Fruit fly (Drosophila melanogaster) whole organism, embryonic: ENCODE data around the gene TwdlW.
A peak's percentile ranks its signal among the peaks of the same experiment; 100 is the strongest.

Experiments
- B-H2 ChIP-seq: fragments of 200-800 bp; sonication (Bioruptor generic); optimal IDR thresholded peaks from 2 replicates; lab custom pipeline; 2018; ENCODE audit warnings: missing biosample characterization, mild to moderate bottlenecking, missing genetic modification characterization
- CG11696 ChIP-seq: fragments of 200-800 bp; sonication (Bioruptor generic); IDR thresholded peaks from 2 replicates; pipeline ENCODE4 v1.3.6; 2022; ENCODE audit warnings: missing biosample characterization, missing genetic modification characterization
- CG12299 ChIP-seq: fragments of 200-800 bp; sonication (Bioruptor generic); optimal IDR thresholded peaks from 2 replicates; lab custom pipeline; 2018; ENCODE audit warnings: missing biosample characterization, mild to moderate bottlenecking, missing genetic modification characterization
- CG13424 ChIP-seq: fragments of 200-800 bp; sonication (Bioruptor generic); optimal IDR thresholded peaks from 2 replicates; lab custom pipeline; 2019; ENCODE audit warnings: missing biosample characterization, mild to moderate bottlenecking, missing genetic modification characterization, moderate library complexity
- CG17361 ChIP-seq: fragments of 200-800 bp; sonication (Bioruptor generic); IDR thresholded peaks from 3 replicates; pipeline ENCODE4 v1.3.6; 2022; ENCODE audit warnings: missing biosample characterization, missing genetic modification characterization
- CG17385 ChIP-seq: fragments of 200-800 bp; sonication (Bioruptor generic); optimal IDR thresholded peaks from 3 replicates; lab custom pipeline; 2018; ENCODE audit warnings: missing biosample characterization, mild to moderate bottlenecking, missing genetic modification characterization
- CG1792 ChIP-seq: fragments of 200-800 bp; sonication (Bioruptor generic); optimal IDR thresholded peaks from 2 replicates; lab custom pipeline; 2016; ENCODE audit warnings: missing biosample characterization, missing genetic modification characterization
- CG1832 ChIP-seq: fragments of 200-800 bp; sonication (Bioruptor generic); optimal IDR thresholded peaks from 2 replicates; lab custom pipeline; 2017; ENCODE audit warnings: missing biosample characterization, mild to moderate bottlenecking, missing genetic modification characterization, inconsistent platforms
- CG31365 ChIP-seq: fragments of 200-800 bp; sonication (Bioruptor generic); optimal IDR thresholded peaks from 2 replicates; lab custom pipeline; 2018; ENCODE audit warnings: missing biosample characterization, mild to moderate bottlenecking, missing genetic modification characterization
- CG32767 ChIP-seq: fragments of 200-800 bp; sonication (Bioruptor generic); IDR thresholded peaks from 2 replicates; pipeline ENCODE4 v1.3.6; 2022; ENCODE audit warnings: missing biosample characterization, missing genetic modification characterization
- CG33557 ChIP-seq: fragments of 200-800 bp; sonication (Bioruptor generic); optimal IDR thresholded peaks from 2 replicates; lab custom pipeline; 2019; ENCODE audit warnings: missing biosample characterization, mild to moderate bottlenecking, missing genetic modification characterization, moderate library complexity
- CG4707 ChIP-seq: fragments of 200-800 bp; sonication (Bioruptor generic); optimal IDR thresholded peaks from 2 replicates; lab custom pipeline; 2018; ENCODE audit warnings: missing biosample characterization, mild to moderate bottlenecking, missing genetic modification characterization, moderate library complexity
- CG5953 ChIP-seq: fragments of 200-800 bp; sonication (Bioruptor generic); IDR thresholded peaks from 2 replicates; pipeline ENCODE4 v1.3.6; 2022; ENCODE audit warnings: missing biosample characterization, missing genetic modification characterization
- CG6689 ChIP-seq: fragments of 200-800 bp; sonication (Bioruptor generic); IDR thresholded peaks from 2 replicates; pipeline ENCODE4 v1.3.6; 2022; ENCODE audit warnings: missing biosample characterization, missing genetic modification characterization
- CG6791 ChIP-seq: fragments of 200-800 bp; sonication (Bioruptor generic); IDR thresholded peaks from 3 replicates; pipeline ENCODE4 v1.3.6; 2022; ENCODE audit warnings: missing biosample characterization, missing genetic modification characterization; ENCODE audit not compliant: partially characterized antibody
- CG8359 ChIP-seq: fragments of 200-800 bp; sonication (Bioruptor generic); optimal IDR thresholded peaks from 2 replicates; lab custom pipeline; 2017; ENCODE audit warnings: missing biosample characterization, mild to moderate bottlenecking, missing genetic modification characterization, borderline replicate concordance
- CG8765 ChIP-seq: fragments of 200-800 bp; sonication (Bioruptor generic); IDR thresholded peaks from 2 replicates; pipeline ENCODE4 v1.3.6; 2022; ENCODE audit warnings: missing biosample characterization, missing genetic modification characterization
- CHES-1-like ChIP-seq: fragments of 200-800 bp; sonication (Bioruptor generic); optimal IDR thresholded peaks from 2 replicates; lab custom pipeline; 2016; ENCODE audit warnings: missing biosample characterization, missing genetic modification characterization
- Dek ChIP-seq: fragments of 200-800 bp; sonication (Bioruptor generic); optimal IDR thresholded peaks from 3 replicates; lab custom pipeline; 2019; ENCODE audit warnings: missing biosample characterization, mild to moderate bottlenecking, missing genetic modification characterization, moderate library complexity
- Eip74EF ChIP-seq, 2 experiments: fragments of 200-800 bp in 1 of 2; fragments of >200 bp in 1 of 2; sonication (Bioruptor generic) in 1 of 2; optimal IDR thresholded peaks; 2 replicates each; lab custom pipeline; 2017 to 2019; ENCODE audit warnings: missing biosample characterization in 2 of 2, missing genetic modification characterization in 2 of 2, mild to moderate bottlenecking in 1 of 2, moderate library complexity in 1 of 2
- Elba2 ChIP-seq: fragments of 200-800 bp; sonication (Bioruptor generic); optimal IDR thresholded peaks from 3 replicates; lab custom pipeline; 2016; ENCODE audit warnings: missing biosample characterization, missing genetic modification characterization
- Fer3 ChIP-seq: fragments of 200-800 bp; sonication (Bioruptor generic); optimal IDR thresholded peaks from 2 replicates; lab custom pipeline; 2018; ENCODE audit warnings: missing biosample characterization, mild to moderate bottlenecking, missing genetic modification characterization, moderate library complexity
- HLH3B ChIP-seq: fragments of 200-800 bp; sonication (Bioruptor generic); IDR thresholded peaks from 2 replicates; pipeline ENCODE4 v1.3.6; 2022; ENCODE audit warnings: missing biosample characterization, missing genetic modification characterization
- Hmr ChIP-seq: fragments of 200-800 bp; sonication (Bioruptor generic); optimal IDR thresholded peaks from 3 replicates; lab custom pipeline; 2017; ENCODE audit warnings: mild to moderate bottlenecking, missing biosample characterization, missing genetic modification reagents, missing genetic modification characterization
- Jarid2 ChIP-seq: fragments of 200-800 bp; sonication (Bioruptor generic); optimal IDR thresholded peaks from 3 replicates; lab custom pipeline; 2017; ENCODE audit warnings: mild to moderate bottlenecking, missing biosample characterization, missing genetic modification reagents, missing genetic modification characterization
- Mes4 ChIP-seq: fragments of 200-800 bp; sonication (Bioruptor generic); optimal IDR thresholded peaks from 2 replicates; lab custom pipeline; 2016; ENCODE audit warnings: missing biosample characterization, missing genetic modification characterization
- Opbp ChIP-seq: fragments of 200-800 bp; sonication (Bioruptor generic); IDR thresholded peaks from 3 replicates; pipeline ENCODE4 v1.3.6; 2022; ENCODE audit warnings: missing biosample characterization, missing genetic modification characterization; ENCODE audit not compliant: partially characterized antibody
- Rfx ChIP-seq: fragments of 200-800 bp; sonication (Bioruptor generic); IDR thresholded peaks from 2 replicates; pipeline ENCODE4 v1.3.6; 2022; ENCODE audit warnings: missing biosample characterization, missing genetic modification characterization
- Vsx1 ChIP-seq: fragments of 200-800 bp; sonication (Bioruptor generic); optimal IDR thresholded peaks from 2 replicates; lab custom pipeline; 2017; ENCODE audit warnings: missing biosample characterization, mild to moderate bottlenecking, missing genetic modification characterization, missing genetic modification reagents
- ato ChIP-seq: fragments of 200-800 bp; sonication (Bioruptor generic); IDR thresholded peaks from 2 replicates; pipeline ENCODE4 v1.3.6; 2022; ENCODE audit warnings: missing biosample characterization, missing genetic modification characterization; ENCODE audit not compliant: partially characterized antibody
- caup ChIP-seq: fragments of 200-800 bp; sonication (Bioruptor generic); optimal IDR thresholded peaks from 3 replicates; lab custom pipeline; 2017; ENCODE audit warnings: missing biosample characterization, mild to moderate bottlenecking, missing genetic modification characterization, moderate library complexity; ENCODE audit not compliant: severe bottlenecking
- cg ChIP-seq: fragments of 200-800 bp; sonication (Bioruptor generic); optimal IDR thresholded peaks from 3 replicates; lab custom pipeline; 2019; ENCODE audit warnings: missing biosample characterization, mild to moderate bottlenecking, missing genetic modification characterization, moderate library complexity
- crol ChIP-seq: fragments of 200-800 bp; sonication (Bioruptor generic); IDR thresholded peaks from 2 replicates; pipeline ENCODE4 v1.3.6; 2022; ENCODE audit warnings: missing biosample characterization, missing genetic modification characterization
- ems ChIP-seq: fragments of 200-800 bp; sonication (Bioruptor generic); optimal IDR thresholded peaks from 3 replicates; lab custom pipeline; 2016; ENCODE audit warnings: missing biosample characterization, missing genetic modification characterization
- exex ChIP-seq: fragments of 200-800 bp; sonication (Bioruptor generic); optimal IDR thresholded peaks from 4 replicates; lab custom pipeline; 2018; ENCODE audit warnings: missing biosample characterization, mild to moderate bottlenecking, missing genetic modification characterization, moderate library complexity
- fd96Cb ChIP-seq: fragments of 200-800 bp; sonication (Bioruptor generic); optimal IDR thresholded peaks from 2 replicates; lab custom pipeline; 2018; ENCODE audit warnings: missing biosample characterization, mild to moderate bottlenecking, missing genetic modification characterization, moderate library complexity
- grau ChIP-seq: fragments of 200-800 bp; optimal IDR thresholded peaks from 3 replicates; lab custom pipeline; 2019; ENCODE audit warnings: missing biosample characterization, mild to moderate bottlenecking, missing genetic modification characterization, moderate library complexity
- hbn ChIP-seq: fragments of 200-800 bp; sonication (Bioruptor generic); IDR thresholded peaks from 2 replicates; pipeline ENCODE4 v1.3.6; 2022; ENCODE audit warnings: missing biosample characterization, missing genetic modification characterization; ENCODE audit not compliant: partially characterized antibody
- jigr1 ChIP-seq: fragments of 200-800 bp; sonication (Bioruptor generic); IDR thresholded peaks from 3 replicates; pipeline ENCODE4 v1.3.6; 2022; ENCODE audit warnings: missing biosample characterization, missing genetic modification characterization
- pros ChIP-seq: fragments of 200-800 bp; sonication (Bioruptor generic); optimal IDR thresholded peaks from 3 replicates; lab custom pipeline; 2019; ENCODE audit warnings: missing biosample characterization, mild to moderate bottlenecking, missing genetic modification characterization, moderate library complexity
- sens-2 ChIP-seq: fragments of 200-800 bp; sonication (Bioruptor generic); IDR thresholded peaks from 2 replicates; pipeline ENCODE4 v1.3.6; 2022; ENCODE audit warnings: missing biosample characterization, missing genetic modification characterization
- slou ChIP-seq: fragments of 200-800 bp; sonication (Bioruptor generic); optimal IDR thresholded peaks from 3 replicates; lab custom pipeline; 2016; ENCODE audit warnings: missing biosample characterization, missing genetic modification characterization
- sob ChIP-seq: fragments of 200-800 bp; sonication (Bioruptor generic); IDR thresholded peaks from 2 replicates; pipeline ENCODE4 v1.3.6; 2022; ENCODE audit warnings: missing biosample characterization, missing genetic modification characterization
- sqz ChIP-seq: fragments of 200-800 bp; sonication (Bioruptor generic); optimal IDR thresholded peaks from 3 replicates; lab custom pipeline; 2018; ENCODE audit warnings: missing biosample characterization, mild to moderate bottlenecking, missing genetic modification characterization
- tap ChIP-seq: fragments of 200-800 bp; optimal IDR thresholded peaks from 3 replicates; lab custom pipeline; 2019; ENCODE audit warnings: missing biosample characterization, mild to moderate bottlenecking, missing genetic modification characterization, moderate library complexity
- tx ChIP-seq: fragments of 200-800 bp; sonication (Bioruptor generic); optimal IDR thresholded peaks from 2 replicates; lab custom pipeline; 2016; ENCODE audit warnings: missing biosample characterization, missing genetic modification characterization
- unc-4 ChIP-seq: fragments of 200-800 bp; sonication (Bioruptor generic); IDR thresholded peaks from 2 replicates; pipeline ENCODE4 v1.3.6; 2022; ENCODE audit warnings: missing biosample characterization, missing genetic modification characterization; ENCODE audit not compliant: partially characterized antibody
- wdn ChIP-seq: fragments of 200-800 bp; sonication (Bioruptor generic); IDR thresholded peaks from 2 replicates; pipeline ENCODE4 v1.3.6; 2022; ENCODE audit warnings: missing biosample characterization, missing genetic modification characterization
- z ChIP-seq: fragments of 200-800 bp; sonication (Bioruptor generic); IDR thresholded peaks from 3 replicates; pipeline ENCODE4 v1.3.6; 2022; ENCODE audit warnings: missing biosample characterization, missing genetic modification characterization
- zfh2 ChIP-seq: fragments of 200-800 bp; sonication (Bioruptor generic); optimal IDR thresholded peaks from 2 replicates; lab custom pipeline; 2016; ENCODE audit warnings: missing biosample characterization, missing genetic modification characterization

Gene TwdlW

DNA sequence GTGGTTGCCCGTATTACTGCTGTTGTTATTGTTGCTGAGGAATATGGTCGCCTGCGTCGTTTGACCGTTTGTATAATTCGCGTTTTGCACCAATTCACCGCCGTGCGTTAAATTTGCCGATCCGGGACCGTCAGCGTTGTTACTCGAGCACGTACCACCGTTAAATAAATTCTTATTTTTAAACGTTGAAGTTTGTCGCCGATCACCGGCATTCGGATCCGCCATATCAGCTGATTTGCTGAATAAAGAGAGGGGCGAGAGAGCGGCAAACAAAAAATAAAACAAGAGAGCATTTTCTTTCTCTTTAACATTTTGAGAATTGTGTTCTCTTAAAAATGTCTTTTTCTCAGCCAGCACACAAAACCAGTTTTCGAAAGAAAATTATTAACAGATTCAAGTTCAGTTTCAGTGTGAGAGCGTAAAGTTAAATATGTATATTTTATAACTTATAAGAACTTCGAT is 23.3 kb downstream of the TwdlW start (continued):
- TF ChIP-seq CG11696 (GFP tag; lab: Robert Waterston, UW) = no peak
- TF ChIP-seq CG32767 (GFP tag; lab: Robert Waterston, UW) = no peak
- TF ChIP-seq grau (tag; lab: Kevin White, UChicago) = no peak
- no peak; the same call in 1 of the 2 replicates for TF ChIP-seq Rfx (GFP tag; lab: Robert Waterston, UW)
- TF ChIP-seq Eip74EF (GFP tag; optimal IDR thresholded peaks at IDR 0.05; lab: Kevin White, UChicago) = peak in 1 of 2 experiments; percentile 7
- no peak for TF ChIP-seq Hmr (GFP tag; lab: Kevin White, UChicago)
- TF ChIP-seq CG5953 = no peak
- peak; percentile 25 for TF ChIP-seq CHES-1-like (GFP tag; lab: Kevin White, UChicago)
- no peak for TF ChIP-seq slou (GFP tag; lab: Kevin White, UChicago)
- 0 out of 2 replicates have a peak, but pooled peaks have one; percentile 13 for TF ChIP-seq sob (GFP tag; lab: Robert Waterston, UW)
- TF ChIP-seq jigr1 = no peak
- no peak for TF ChIP-seq CG8765
- TF ChIP-seq CG13424 (tag; lab: Kevin White, UChicago) = no peak
- TF ChIP-seq sqz (GFP tag; lab: Kevin White, UChicago) = peak; percentile 20
- 0 out of 3 replicates have a peak, but pooled peaks have one; percentile 36 for TF ChIP-seq CG6791 (GFP tag; lab: Robert Waterston, UW)
- no peak for TF ChIP-seq CG4707 (GFP tag; lab: Kevin White, UChicago)
- TF ChIP-seq z (GFP tag; lab: Robert Waterston, UW) = no peak
- TF ChIP-seq CG17361 (GFP tag; lab: Robert Waterston, UW) = no peak
- TF ChIP-seq hbn (GFP tag; lab: Robert Waterston, UW) = peak; percentile 48; the same call in 1 of the 2 replicates
- no peak for TF ChIP-seq CG1792 (GFP tag; lab: Kevin White, UChicago)
- peak; percentile 7 for TF ChIP-seq CG8359 (GFP tag; lab: Kevin White, UChicago)
- 0 out of 2 replicates have a peak, but pooled peaks have one; percentile 32 for TF ChIP-seq wdn (GFP tag; lab: Robert Waterston, UW)
- no peak for TF ChIP-seq CG31365 (tag; lab: Kevin White, UChicago)
- TF ChIP-seq unc-4 (GFP tag; lab: Robert Waterston, UW) = peak; percentile 39; the same call in 1 of the 2 replicates
- no peak for TF ChIP-seq ato (GFP tag; lab: Robert Waterston, UW)
- peak; percentile 15 for TF ChIP-seq caup (GFP tag; lab: Kevin White, UChicago)
- TF ChIP-seq CG33557 = no peak
- no peak for TF ChIP-seq sens-2 (GFP tag; lab: Robert Waterston, UW)
- no peak for TF ChIP-seq Dek
- no peak for TF ChIP-seq Fer3 (tag; lab: Kevin White, UChicago)
- TF ChIP-seq pros (GFP tag; lab: Kevin White, UChicago) = peak; percentile 68
- TF ChIP-seq tap (tag; lab: Kevin White, UChicago) = no peak
- TF ChIP-seq Jarid2 = peak; percentile 82
- no peak for TF ChIP-seq Opbp (GFP tag; lab: Robert Waterston, UW)
- no peak for TF ChIP-seq Vsx1 (GFP tag; lab: Kevin White, UChicago)
- TF ChIP-seq Mes4 = no peak
- no peak for TF ChIP-seq CG12299 (tag; lab: Kevin White, UChicago)
- TF ChIP-seq cg (GFP tag; lab: Kevin White, UChicago) = peak; percentile 43
- TF ChIP-seq exex = no peak
- no peak for TF ChIP-seq zfh2 (GFP tag; lab: Kevin White, UChicago)
- TF ChIP-seq CG6689 (GFP tag; lab: Robert Waterston, UW) = no peak
- no peak for TF ChIP-seq crol (GFP tag; lab: Robert Waterston, UW)
- peak; percentile 33 for TF ChIP-seq CG17385
- TF ChIP-seq tx = no peak
- no peak for TF ChIP-seq B-H2 (GFP tag; lab: Kevin White, UChicago)
- no peak for TF ChIP-seq Elba2
- TF ChIP-seq HLH3B (GFP tag; lab: Robert Waterston, UW) = no peak
- no peak for TF ChIP-seq CG1832 (GFP tag; lab: Kevin White, UChicago)
- no peak for TF ChIP-seq fd96Cb (tag; lab: Kevin White, UChicago)
- no peak for TF ChIP-seq ems (GFP tag; lab: Kevin White, UChicago)
